Fruit fly (Drosophila melanogaster): ENCODE measurements around the gene CG6686.

DNA sequence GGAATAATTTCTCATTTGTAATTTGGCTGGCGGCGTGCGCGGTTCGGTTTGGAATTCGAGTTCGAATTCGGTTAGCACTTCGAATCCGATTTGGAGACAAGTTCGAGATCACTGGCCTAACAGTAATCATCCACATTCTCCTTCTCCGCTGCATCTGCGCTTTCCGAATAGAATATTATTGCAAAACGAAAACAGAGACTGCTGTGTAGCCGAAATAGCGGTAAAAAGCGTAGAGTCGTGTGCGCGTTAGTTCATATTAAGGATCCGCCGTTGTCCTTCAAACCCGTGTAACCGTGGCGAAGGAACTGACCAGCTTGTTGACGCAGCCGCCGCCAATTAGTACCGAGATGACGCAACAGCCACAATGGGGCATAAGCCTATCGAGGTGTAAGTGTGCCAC is 39.6 kb upstream of the CG6686 start, which contains the start of gene dmGlut:
- no peak for TF ChIP-seq pan (optimal IDR thresholded peaks at IDR 0.05)
- no peak for TF ChIP-seq EcR (GFP tag; optimal IDR thresholded peaks at IDR 0.05)
